Worm (Caenorhabditis elegans) whole organism, midembryonic: ENCODE results near the gene clec-218.

Experiments
- klf-2 ChIP-seq: fragments of 200-800 bp; sonication (Bioruptor generic); conservative IDR thresholded peaks from 2 replicates; pipeline ENCODE4 v1.3.6; 2022; ENCODE audit warnings: missing genetic modification reagents, missing genetic modification characterization, missing compliant biosample characterization
- ref-1 ChIP-seq: fragments of 200-800 bp; sonication (Bioruptor generic); conservative IDR thresholded peaks from 2 replicates; pipeline ENCODE4 v1.3.6; 2022; ENCODE audit warnings: missing genetic modification reagents, missing genetic modification characterization, missing compliant biosample characterization
- tab-1 ChIP-seq: fragments of 200-800 bp; sonication (Bioruptor generic); IDR thresholded peaks from 2 replicates; pipeline ENCODE4 v1.3.6; 2022; ENCODE audit warnings: missing genetic modification characterization, missing compliant biosample characterization

- no peak for TF ChIP-seq ref-1 (GFP tag; lab: Robert Waterston, UW)
- TF ChIP-seq klf-2, result no peak
- no peak for TF ChIP-seq tab-1 (GFP tag; lab: Robert Waterston, UW)
Observed at ce11 chrV:8280770-8281169, 27.0 kb upstream of the clec-218 start, which contains the start of gene str-135.
